Worm (Caenorhabditis elegans): ENCODE data around the gene F17C11.11.

The F17C11.11 gene

ce11 chrV:10958322-10958900, 19.8 kb upstream of the F17C11.11 start, which contains the start of gene pigt-1:
pigt-1 (minus strand) TSS chrV:10958821.
- TF ChIP-seq nhr-90 (tag; optimal IDR thresholded peaks at IDR 0.05) = no peak
- TF ChIP-seq F49E8.2 (tag; optimal IDR thresholded peaks at IDR 0.05; ENCODE audit: insufficient read depth) = no peak
- TF ChIP-seq ets-4 (GFP tag; optimal IDR thresholded peaks at IDR 0.05) = peak; percentile 11
- TF ChIP-seq fkh-3 (tag; optimal IDR thresholded peaks at IDR 0.05) = peak; percentile 25
- peak; percentile 60 for TF ChIP-seq ama-1 (optimal IDR thresholded peaks at IDR 0.05)
- TF ChIP-seq ama-1 (GFP tag; optimal IDR thresholded peaks at IDR 0.05) = no peak
- peak; percentile 9 for TF ChIP-seq athp-1 (tag; optimal IDR thresholded peaks at IDR 0.05)
- no peak for TF ChIP-seq tbp1 (GFP tag; optimal IDR thresholded peaks at IDR 0.05)
- TF ChIP-seq bed-2 (GFP tag; IDR thresholded peaks at IDR 0.05) = no peak
- TF ChIP-seq dox-1 (GFP tag; IDR thresholded peaks at IDR 0.05) = no peak
- TF ChIP-seq C06A6.2 (GFP tag; conservative IDR thresholded peaks at IDR 0.05) = no peak
- no peak for TF ChIP-seq mes-4 (tag; optimal IDR thresholded peaks at IDR 0.05)
- no peak for TF ChIP-seq K12H6.12 (tag; optimal IDR thresholded peaks at IDR 0.05)
- no peak for TF ChIP-seq cebp-1 (GFP tag; IDR thresholded peaks at IDR 0.05)
- peak; percentile 30 for TF ChIP-seq cebp-1 (tag; optimal IDR thresholded peaks at IDR 0.05)
- TF ChIP-seq nhr-80 (tag; optimal IDR thresholded peaks at IDR 0.05) = no peak
- no peak for TF ChIP-seq sdz-38 (tag; optimal IDR thresholded peaks at IDR 0.05)
- TF ChIP-seq K11D2.4 (GFP tag; IDR thresholded peaks at IDR 0.05) = no peak
- TF ChIP-seq hrde-1 (tag; optimal IDR thresholded peaks at IDR 0.05; ENCODE audit: borderline replicate concordance) = no peak
- no peak for TF ChIP-seq ztf-3 (GFP tag; optimal IDR thresholded peaks at IDR 0.05)
- no peak for TF ChIP-seq bed-1 (GFP tag; IDR thresholded peaks at IDR 0.05)
- no peak for TF ChIP-seq efl-1 (GFP tag; optimal IDR thresholded peaks at IDR 0.05)
- no peak for TF ChIP-seq zim-3 (tag; optimal IDR thresholded peaks at IDR 0.05)
- no peak for TF ChIP-seq F57C9.4 (tag; optimal IDR thresholded peaks at IDR 0.05)
- TF ChIP-seq aptf-2 (GFP tag; conservative IDR thresholded peaks at IDR 0.05) = no peak
- 0 out of 2 replicates have a peak, but pooled peaks have one; percentile 10 for TF ChIP-seq hmg-1.2 (GFP tag; IDR thresholded peaks at IDR 0.05)
- TF ChIP-seq sptf-2 (GFP tag; optimal IDR thresholded peaks at IDR 0.05) = no peak
- no peak for TF ChIP-seq T07F8.4 (tag; optimal IDR thresholded peaks at IDR 0.05)
- TF ChIP-seq F37B4.10 (GFP tag; IDR thresholded peaks at IDR 0.05) = no peak
- no peak for TF ChIP-seq ztf-22 (GFP tag; optimal IDR thresholded peaks at IDR 0.05)
- no peak for TF ChIP-seq F22D6.2 (tag; optimal IDR thresholded peaks at IDR 0.05)
- TF ChIP-seq attf-6 (GFP tag; IDR thresholded peaks at IDR 0.05) = no peak
- no peak for TF ChIP-seq snpc-1.1 (tag; optimal IDR thresholded peaks at IDR 0.05; ENCODE audit: insufficient read depth)
- no peak for TF ChIP-seq snpc-4 (GFP tag; optimal IDR thresholded peaks at IDR 0.05)
- TF ChIP-seq snpc-4 (tag; optimal IDR thresholded peaks at IDR 0.05) = peak in 1 of 4 experiments; percentile 9
- no peak for TF ChIP-seq Y95B8A.8 (GFP tag; IDR thresholded peaks at IDR 0.05)
- 0 out of 2 replicates have a peak, but pooled peaks have one; percentile 14 for TF ChIP-seq hsf-1 (GFP tag; IDR thresholded peaks at IDR 0.05)
- no peak for TF ChIP-seq unc-62 (GFP tag; optimal IDR thresholded peaks at IDR 0.05)
- TF ChIP-seq Y53G8AR.9 (GFP tag; conservative IDR thresholded peaks at IDR 0.05) = no peak
- TF ChIP-seq mcd-1 (GFP tag; IDR thresholded peaks at IDR 0.05) = peak; percentile 28; the same call in 1 of the 2 replicates
- no peak for TF ChIP-seq rec-8 (tag; optimal IDR thresholded peaks at IDR 0.05)
- peak; percentile 23 for TF ChIP-seq chd-7 (tag; optimal IDR thresholded peaks at IDR 0.05)
- TF ChIP-seq ztf-18 (tag; optimal IDR thresholded peaks at IDR 0.05) = no peak
- TF ChIP-seq F55B11.4 (tag; optimal IDR thresholded peaks at IDR 0.05; ENCODE audit: borderline replicate concordance, insufficient read depth) = no peak
- no peak for TF ChIP-seq hlh-12 (tag; optimal IDR thresholded peaks at IDR 0.05)
- no peak for TF ChIP-seq dpl-1 (GFP tag; optimal IDR thresholded peaks at IDR 0.05)
- TF ChIP-seq let-526 (GFP tag; IDR thresholded peaks at IDR 0.05) = no peak
- TF ChIP-seq lin-54 (GFP tag; optimal IDR thresholded peaks at IDR 0.05) = peak; percentile 29
- TF ChIP-seq pha-4 (tag; optimal IDR thresholded peaks at IDR 0.05) = no peak

Measured in whole organism, young adult.